Fruit fly (Drosophila melanogaster): ENCODE data around the gene CG34382.

The CG34382 gene

DNA sequence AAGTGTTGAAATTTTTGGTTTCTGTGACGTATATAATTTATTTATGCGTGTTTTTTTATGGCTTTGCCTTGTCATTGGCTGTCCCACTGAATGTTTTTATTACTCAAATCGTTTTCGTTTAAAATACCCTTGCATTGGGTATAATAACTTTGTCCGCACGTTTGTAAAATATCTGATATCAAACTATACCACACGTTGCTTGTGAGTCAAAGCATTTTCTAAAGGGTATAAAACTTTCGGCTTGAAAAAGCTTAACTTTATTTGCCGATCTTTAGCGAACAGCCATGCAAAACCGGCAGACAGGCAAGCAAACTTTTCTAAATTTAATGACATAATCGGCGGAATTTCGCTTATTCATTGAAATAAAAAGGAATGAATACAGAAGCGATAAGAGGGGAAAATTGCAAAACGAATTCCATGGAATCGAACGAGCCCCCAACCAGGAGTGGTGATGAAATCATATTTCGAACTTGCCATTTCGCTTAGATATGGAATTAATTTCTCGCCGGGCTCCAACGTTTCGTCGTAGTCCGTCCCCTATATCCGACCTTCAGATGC, 31.3 kb upstream of the CG34382 start (continued):
- no peak for TF ChIP-seq gfzf (GFP tag; optimal IDR thresholded peaks at IDR 0.05)
- 0 out of 2 replicates have a peak, but pooled peaks have one; percentile 16 for TF ChIP-seq Awh (GFP tag; IDR thresholded peaks at IDR 0.05)
- TF ChIP-seq ac (GFP tag; optimal IDR thresholded peaks at IDR 0.05), result no peak
- peak; percentile 80 for TF ChIP-seq CG2120 (GFP tag; optimal IDR thresholded peaks at IDR 0.05)
- no peak for TF ChIP-seq hbn (GFP tag; IDR thresholded peaks at IDR 0.05; ENCODE audit: partially characterized antibody)
- TF ChIP-seq Ada2b (GFP tag; IDR thresholded peaks at IDR 0.05), result peak; percentile 53
- TF ChIP-seq bowl (GFP tag; IDR thresholded peaks at IDR 0.05), result no peak
- peak; percentile 44 for TF ChIP-seq unpg (GFP tag; optimal IDR thresholded peaks at IDR 0.05)
- peak; percentile 58 for TF ChIP-seq ind (GFP tag; optimal IDR thresholded peaks at IDR 0.05)
- peak; percentile 58 for TF ChIP-seq CG11247 (GFP tag; IDR thresholded peaks at IDR 0.05)
- TF ChIP-seq Nf-YA (GFP tag; IDR thresholded peaks at IDR 0.05), result no peak
- peak; percentile 34 for TF ChIP-seq crc (GFP tag; optimal IDR thresholded peaks at IDR 0.05)
- no peak for TF ChIP-seq Hr39 (optimal IDR thresholded peaks at IDR 0.05)
- no peak for TF ChIP-seq unc-4 (GFP tag; IDR thresholded peaks at IDR 0.05; ENCODE audit: partially characterized antibody)
- no peak for TF ChIP-seq insv (GFP tag; optimal IDR thresholded peaks at IDR 0.05)
- no peak for TF ChIP-seq Dfd (GFP tag; optimal IDR thresholded peaks at IDR 0.05)
- peak; percentile 21; the same call in 1 of the 3 replicates for TF ChIP-seq otp (GFP tag; IDR thresholded peaks at IDR 0.05)
- peak; percentile 19 for TF ChIP-seq CG7987 (GFP tag; optimal IDR thresholded peaks at IDR 0.05)
- TF ChIP-seq CG3838 (GFP tag; optimal IDR thresholded peaks at IDR 0.05), result no peak
- no peak for TF ChIP-seq CG4707 (GFP tag; optimal IDR thresholded peaks at IDR 0.05)
- TF ChIP-seq CG14710 (tag; optimal IDR thresholded peaks at IDR 0.05), result no peak
- peak; percentile 55 for TF ChIP-seq cwo (GFP tag; optimal IDR thresholded peaks at IDR 0.05)
- TF ChIP-seq emc (GFP tag; optimal IDR thresholded peaks at IDR 0.05), result no peak
- no peak for TF ChIP-seq jing (GFP tag; optimal IDR thresholded peaks at IDR 0.05)
- no peak for TF ChIP-seq CG31365 (tag; optimal IDR thresholded peaks at IDR 0.05)
- no peak for TF ChIP-seq CG17186 (GFP tag; optimal IDR thresholded peaks at IDR 0.05)
- TF ChIP-seq cato (GFP tag; optimal IDR thresholded peaks at IDR 0.05; ENCODE audit: borderline replicate concordance), result no peak
- 0 out of 3 replicates have a peak, but pooled peaks have one; percentile 7 for TF ChIP-seq CG11093 (GFP tag; IDR thresholded peaks at IDR 0.05)
- TF ChIP-seq Xbp1 (GFP tag; optimal IDR thresholded peaks at IDR 0.05), result peak; percentile 47
- TF ChIP-seq Dll (GFP tag; IDR thresholded peaks at IDR 0.05; ENCODE audit: partially characterized antibody), result no peak
- TF ChIP-seq CG9727 (GFP tag; optimal IDR thresholded peaks at IDR 0.05), result no peak
- no peak for TF ChIP-seq CG5953 (GFP tag; IDR thresholded peaks at IDR 0.05)
- TF ChIP-seq CG9932 (GFP tag; IDR thresholded peaks at IDR 0.05), result peak; percentile 80
- peak; percentile 48 for TF ChIP-seq ttk (GFP tag; IDR thresholded peaks at IDR 0.05)
- TF ChIP-seq CG7271 (tag; optimal IDR thresholded peaks at IDR 0.05), result no peak
- no peak for TF ChIP-seq sna (GFP tag; IDR thresholded peaks at IDR 0.05; ENCODE audit: partially characterized antibody)
- TF ChIP-seq Aef1 (GFP tag; IDR thresholded peaks at IDR 0.05), result peak; percentile 37; the same call in 1 of the 3 replicates
- peak; percentile 10 for TF ChIP-seq Hr3 (GFP tag; optimal IDR thresholded peaks at IDR 0.05)
- no peak for TF ChIP-seq CG14050 (GFP tag; IDR thresholded peaks at IDR 0.05)
- TF ChIP-seq CG17568 (GFP tag; optimal IDR thresholded peaks at IDR 0.05), result no peak
- TF ChIP-seq tna (GFP tag; IDR thresholded peaks at IDR 0.05; ENCODE audit: partially characterized antibody), result no peak
- TF ChIP-seq CG12299 (tag; optimal IDR thresholded peaks at IDR 0.05), result no peak
- peak; percentile 59; the same call in 1 of the 2 replicates for TF ChIP-seq HLH3B (GFP tag; IDR thresholded peaks at IDR 0.05)
- TF ChIP-seq Lim3 (GFP tag; IDR thresholded peaks at IDR 0.05), result no peak
- no peak for TF ChIP-seq odd (GFP tag; optimal IDR thresholded peaks at IDR 0.05)
- TF ChIP-seq row (GFP tag; IDR thresholded peaks at IDR 0.05), result peak; percentile 79
- TF ChIP-seq gce (GFP tag; IDR thresholded peaks at IDR 0.05), result 0 out of 3 replicates have a peak, but pooled peaks have one; percentile 19
- TF ChIP-seq CG13424 (tag; optimal IDR thresholded peaks at IDR 0.05), result peak; percentile 58
- no peak for TF ChIP-seq CG10959 (GFP tag; IDR thresholded peaks at IDR 0.05)
- TF ChIP-seq gsb-n (tag; optimal IDR thresholded peaks at IDR 0.05), result no peak
- no peak for TF ChIP-seq disco-r (GFP tag; optimal IDR thresholded peaks at IDR 0.05)
